Worm (Caenorhabditis elegans) whole organism, L4/young adult: ENCODE measurements around the gene skr-18.

Experiments
- dao-5 ChIP-seq: sonication (generic microtip); optimal IDR thresholded peaks from 2 replicates; lab custom pipeline; 2016; ENCODE audit warnings: missing genotype, missing genetic modification characterization, moderate library complexity, missing compliant biosample characterization
- him-1 ChIP-seq: sonication (generic microtip); optimal IDR thresholded peaks from 2 replicates; lab custom pipeline; 2016; ENCODE audit warnings: missing genotype, missing genetic modification reagents, missing genetic modification characterization, missing compliant biosample characterization

- no peak for TF ChIP-seq him-1 (tag; lab: Kevin White, UChicago)
- TF ChIP-seq dao-5 = no peak
These were observed 5.9 kb upstream of the skr-18 start for ce11 chrIV:801162-801561.
